Fruit fly (Drosophila melanogaster) Kc167 (cell line): ENCODE measurements around the gene Prp6.

Source experiments
- Myc ChIP-seq: fragments of >200 bp; optimal IDR thresholded peaks from 2 replicates; lab custom pipeline; 2017; ENCODE audit warnings: missing external identifiers
- Sin3A ChIP-seq: fragments of >200 bp; optimal IDR thresholded peaks from 2 replicates; lab custom pipeline; 2018; ENCODE audit warnings: missing external identifiers
- h ChIP-seq: fragments of >200 bp; optimal IDR thresholded peaks from 3 replicates; lab custom pipeline; 2018; ENCODE audit warnings: missing external identifiers
- insv ChIP-seq: fragments of >200 bp; optimal IDR thresholded peaks from 3 replicates; lab custom pipeline; 2018; ENCODE audit warnings: missing external identifiers
- psq ChIP-seq: fragments of >200 bp; optimal IDR thresholded peaks from 2 replicates; lab custom pipeline; 2017; ENCODE audit warnings: missing external identifiers
- ttk ChIP-seq: sonication (Bioruptor generic); optimal IDR thresholded peaks from 2 replicates; lab custom pipeline; 2017; ENCODE audit warnings: missing external identifiers

Gene Prp6

DNA sequence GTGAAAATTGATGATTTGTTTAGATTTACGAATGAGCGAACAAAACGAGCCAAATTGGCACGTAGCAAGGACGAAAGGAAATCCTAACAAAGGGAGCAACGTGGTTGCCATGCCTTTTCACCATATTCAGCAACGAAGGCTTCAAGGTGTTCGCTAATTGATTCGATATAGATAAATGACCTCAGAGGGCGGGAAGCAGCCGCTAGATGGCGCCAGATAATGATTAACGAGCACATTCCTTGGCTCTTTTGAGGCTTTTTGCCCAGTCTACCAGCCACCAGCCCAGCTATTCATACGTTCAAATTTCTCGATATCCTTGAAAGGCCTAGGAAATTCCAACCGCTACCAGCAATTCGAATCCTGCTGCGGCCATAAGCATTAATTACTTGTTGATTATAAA lies 11.3 kb downstream of the Prp6 start:
- TF ChIP-seq Myc (lab: Kevin White, UChicago) (no peak), insv (lab: Kevin White, UChicago) (no peak), ttk (lab: Kevin White, UChicago) (no peak), Sin3A (lab: Kevin White, UChicago) (no peak), h (no peak), psq (no peak)

DNA sequence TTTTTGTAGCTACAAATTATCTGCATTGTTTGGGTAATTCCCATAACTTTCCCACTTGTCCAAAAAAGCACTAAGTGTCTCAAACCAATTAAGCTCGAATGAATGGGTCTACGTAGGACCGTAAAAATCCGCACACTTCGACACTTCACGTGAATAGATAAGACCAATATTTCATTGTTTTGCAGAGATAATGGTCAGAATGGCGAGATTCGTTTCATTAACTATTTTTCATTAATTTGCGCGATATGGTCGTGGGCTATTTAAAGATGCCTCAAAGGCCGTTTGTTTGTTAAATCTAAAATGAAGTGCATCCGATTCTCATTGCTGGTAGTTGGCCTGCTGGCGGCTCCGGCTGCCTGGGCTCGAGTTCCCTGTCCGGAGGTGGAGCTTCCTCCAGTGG lies 12.1 kb downstream of the Prp6 start, which contains the start of gene CG6839:
TSS of gene CG6839 (plus strand) at position 301 of the 400 bp plus-strand sequence.
- TF ChIP-seq h (no peak), ttk (lab: Kevin White, UChicago) (no peak), psq (no peak), insv (lab: Kevin White, UChicago) (no peak), Myc (lab: Kevin White, UChicago) (no peak), Sin3A (lab: Kevin White, UChicago) (no peak)

DNA sequence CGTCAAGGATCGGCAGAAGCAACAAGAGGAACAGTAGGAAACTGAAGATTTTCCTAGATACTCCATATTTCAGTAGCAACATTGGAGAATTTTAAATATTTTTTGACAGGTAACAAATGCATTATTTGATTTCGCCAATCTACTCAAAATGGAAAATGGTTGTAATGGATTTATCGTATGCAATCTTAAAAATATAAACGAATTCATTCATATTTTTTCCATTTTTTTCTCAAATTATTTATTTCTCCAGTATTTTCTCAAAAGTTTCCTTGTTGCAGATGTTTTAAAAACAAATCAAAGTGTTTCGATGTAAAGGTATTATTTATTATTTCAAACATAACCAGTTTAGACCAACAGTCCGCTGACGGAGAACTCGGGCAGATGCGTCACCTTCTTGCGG lies 15.0 kb downstream of the Prp6 start, which contains the start of gene CG18223:
TSS of gene CG18223 (minus strand) at position 101 of the 400 bp plus-strand sequence.
- TF ChIP-seq h (no peak), insv (lab: Kevin White, UChicago) (no peak)

DNA sequence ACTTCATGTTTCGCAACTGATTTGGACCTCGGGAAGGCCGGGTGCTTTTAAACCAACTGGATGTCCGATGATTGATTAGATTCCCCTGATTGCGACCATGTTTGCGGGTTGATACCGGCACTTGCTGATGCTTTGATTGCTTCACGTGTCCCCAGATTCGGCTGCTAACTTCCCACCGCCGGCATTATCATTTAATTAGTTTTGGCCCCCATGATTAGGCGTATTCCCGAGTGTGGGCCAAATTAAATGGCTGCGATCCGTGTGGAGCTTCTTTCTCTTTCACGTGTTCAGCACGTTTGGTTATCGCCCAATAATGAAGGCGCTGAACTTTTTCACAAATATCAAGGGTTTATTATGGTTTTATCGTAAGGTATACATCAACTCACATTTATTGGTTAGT lies 16.9 kb downstream of the Prp6 start, which contains the start of gene CG3819:
TSS of gene CG3819 (minus strand) at position 23 of the 400 bp plus-strand sequence.
- no peak for TF ChIP-seq psq
- TF ChIP-seq ttk (lab: Kevin White, UChicago), result no peak
- TF ChIP-seq h, result no peak
- no peak for TF ChIP-seq Myc (lab: Kevin White, UChicago)
- TF ChIP-seq Sin3A (lab: Kevin White, UChicago), result no peak
- TF ChIP-seq insv (lab: Kevin White, UChicago), result no peak

DNA sequence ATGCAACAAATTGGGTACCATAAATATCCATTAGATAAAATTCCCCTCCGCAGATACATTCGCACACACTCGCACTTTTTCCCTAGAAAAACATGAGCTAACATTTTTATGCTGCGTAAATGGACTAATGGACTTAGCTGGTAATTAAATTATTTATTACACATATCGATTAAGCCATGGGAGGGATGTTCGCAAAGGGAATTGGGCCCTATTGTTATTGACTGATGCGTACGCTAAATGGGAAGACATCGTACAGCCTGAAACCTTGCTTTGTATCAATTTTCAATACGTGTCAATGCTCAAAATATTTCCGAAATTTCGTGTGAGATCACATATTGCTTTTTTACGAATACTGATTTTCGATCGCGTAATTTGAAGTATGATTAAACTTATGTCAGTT lies 19.6 kb downstream of the Prp6 start, which contains the start of gene CG43049:
TSS of gene CG43049 (plus strand) at position 301 of the 400 bp plus-strand sequence.
- no peak for TF ChIP-seq insv (lab: Kevin White, UChicago)
- no peak for TF ChIP-seq Myc (lab: Kevin White, UChicago)
- TF ChIP-seq psq, result no peak
- TF ChIP-seq Sin3A (lab: Kevin White, UChicago), result no peak
- TF ChIP-seq h, result no peak
- no peak for TF ChIP-seq ttk (lab: Kevin White, UChicago)

DNA sequence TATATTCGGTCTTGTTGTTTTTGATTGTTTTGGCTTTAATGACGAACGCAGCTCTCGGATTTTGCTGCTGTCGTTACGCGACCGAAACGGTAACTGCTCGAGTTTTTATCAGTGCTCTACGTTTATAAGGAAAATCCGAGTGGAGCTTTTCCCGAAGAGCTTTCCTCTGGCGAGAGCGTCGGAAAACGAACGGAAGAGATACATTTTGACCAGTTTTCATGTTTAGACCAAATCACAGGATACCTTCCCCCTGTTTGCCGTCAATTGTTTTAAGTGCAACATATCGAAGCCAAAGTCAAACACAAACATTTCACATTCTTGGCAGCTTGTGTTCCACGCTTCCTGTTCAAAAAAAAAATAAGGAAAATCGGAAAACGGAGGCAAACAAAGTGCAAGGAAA lies 40.8 kb downstream of the Prp6 start, which contains the start of gene CG32204:
TSS of gene CG32204 (minus strand) at position 101 of the 400 bp plus-strand sequence.
- TF ChIP-seq ttk (lab: Kevin White, UChicago), result no peak
- no peak for TF ChIP-seq insv (lab: Kevin White, UChicago)
- no peak for TF ChIP-seq Myc (lab: Kevin White, UChicago)
- TF ChIP-seq psq, result no peak
- no peak for TF ChIP-seq h
- no peak for TF ChIP-seq Sin3A (lab: Kevin White, UChicago)

DNA sequence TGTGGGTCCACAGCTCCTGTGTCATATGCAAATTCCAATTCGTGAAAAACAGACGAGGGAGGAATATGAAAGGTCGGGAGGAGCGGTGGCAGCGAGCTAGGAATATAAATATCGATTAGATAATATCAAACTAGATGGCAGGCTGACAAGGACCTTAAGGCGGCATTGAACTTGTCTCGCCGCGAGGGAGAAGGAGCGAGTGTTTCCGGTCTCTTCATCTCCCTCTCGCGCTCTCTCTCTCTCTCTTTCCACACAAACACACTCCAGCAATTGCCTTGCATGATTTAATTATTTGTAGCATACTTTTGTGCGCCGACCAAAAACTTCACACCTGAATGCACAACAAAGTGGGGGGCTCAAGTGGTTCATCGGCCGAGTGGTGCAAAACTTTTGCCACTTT lies 41.8 kb downstream of the Prp6 start:
- no peak for TF ChIP-seq psq
- TF ChIP-seq ttk (lab: Kevin White, UChicago), result no peak
- no peak for TF ChIP-seq Sin3A (lab: Kevin White, UChicago)
- no peak for TF ChIP-seq Myc (lab: Kevin White, UChicago)
- TF ChIP-seq insv (lab: Kevin White, UChicago), result no peak
- no peak for TF ChIP-seq h

DNA sequence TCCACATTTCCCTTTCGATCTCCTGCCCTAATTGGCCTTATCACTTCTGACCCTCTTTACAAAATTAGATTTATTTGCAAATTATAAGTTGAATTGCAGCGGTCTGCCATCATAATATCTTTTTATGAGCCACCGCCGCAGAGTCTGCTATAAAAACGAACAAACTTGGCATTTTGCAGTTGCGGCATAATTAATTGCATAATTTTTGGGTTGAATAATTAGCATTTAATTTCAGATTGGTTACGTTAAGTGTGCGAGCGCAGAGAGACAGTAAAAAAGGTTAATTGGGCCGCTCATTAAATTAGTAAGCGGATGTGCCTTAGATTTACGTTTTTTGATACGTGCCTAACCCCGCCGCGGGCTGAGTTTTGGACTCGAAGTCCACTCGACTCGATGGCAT lies 44.0 kb downstream of the Prp6 start:
- no peak for TF ChIP-seq psq

DNA sequence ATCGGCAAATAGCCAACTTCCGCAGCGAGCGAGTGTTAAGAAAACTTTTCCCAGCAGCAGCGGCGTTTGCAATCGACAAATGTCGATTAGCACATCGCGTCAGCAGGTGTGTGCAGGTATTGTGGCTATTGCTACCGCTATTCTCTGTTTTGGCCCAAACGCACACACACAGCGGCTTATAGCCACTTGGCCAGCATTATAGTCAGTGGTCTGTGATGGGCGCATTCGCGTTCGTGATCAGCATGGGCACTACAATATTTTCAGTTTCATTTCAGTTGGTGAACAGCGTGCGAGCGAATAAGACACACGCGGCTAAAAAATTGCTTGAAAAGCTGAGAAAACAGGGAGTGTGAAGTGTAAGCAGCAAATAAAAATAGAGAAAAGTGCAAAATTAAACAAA lies 45.2 kb downstream of the Prp6 start, which contains the start of gene CG6836:
TSS of gene CG6836 (plus strand) at position 271 of the 400 bp plus-strand sequence.
- no peak for TF ChIP-seq insv (lab: Kevin White, UChicago)

DNA sequence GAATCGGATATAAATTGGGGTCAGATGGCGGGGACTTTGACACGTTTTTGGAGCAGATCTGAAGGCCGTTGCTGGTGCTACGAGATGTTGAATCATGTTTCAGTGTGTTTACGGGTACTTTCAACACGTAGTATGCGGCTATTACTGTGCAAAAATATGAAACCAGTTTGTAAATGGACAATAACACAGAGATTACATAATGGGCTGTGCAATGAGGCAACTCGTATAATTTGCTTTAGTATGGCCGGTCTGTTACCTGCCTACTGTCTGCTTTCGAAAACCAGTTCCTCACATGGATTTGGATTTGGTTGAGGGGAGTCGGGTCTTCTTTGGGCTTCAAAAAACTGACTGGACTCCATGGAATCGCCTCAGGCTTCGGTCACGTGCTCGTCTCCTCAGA lies 47.2 kb downstream of the Prp6 start:
- TF ChIP-seq Myc (lab: Kevin White, UChicago), result no peak
- TF ChIP-seq h, result no peak
- no peak for TF ChIP-seq ttk (lab: Kevin White, UChicago)
- no peak for TF ChIP-seq psq
- TF ChIP-seq Sin3A (lab: Kevin White, UChicago), result no peak
- TF ChIP-seq insv (lab: Kevin White, UChicago), result no peak

DNA sequence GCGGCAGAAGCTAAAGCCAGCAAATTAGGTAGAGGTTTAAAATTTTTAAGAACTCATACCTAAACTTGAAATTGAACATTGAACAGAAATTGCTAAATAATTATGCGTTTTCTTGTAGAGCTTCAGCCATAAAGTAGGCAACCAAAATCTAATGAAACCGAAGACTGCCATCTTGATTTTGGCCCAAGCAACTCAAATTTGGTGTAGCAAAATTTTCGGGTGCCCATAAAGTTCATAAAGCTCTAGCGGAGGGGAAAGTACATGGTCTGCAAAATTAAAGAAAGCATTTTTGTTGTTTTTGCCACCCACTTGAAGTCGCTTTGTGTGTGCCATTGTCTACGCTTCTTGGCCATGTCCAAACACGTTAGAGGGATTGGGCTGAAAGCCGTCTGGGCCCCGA lies 51.9 kb downstream of the Prp6 start:
- TF ChIP-seq psq, result no peak
- no peak for TF ChIP-seq Myc (lab: Kevin White, UChicago)
- no peak for TF ChIP-seq insv (lab: Kevin White, UChicago)
- no peak for TF ChIP-seq h
- TF ChIP-seq Sin3A (lab: Kevin White, UChicago), result no peak
- TF ChIP-seq ttk (lab: Kevin White, UChicago), result no peak
